Worm (Caenorhabditis elegans) whole organism, L1 larva: Measurements from ENCODE around the gene cyp-13A5.

Experiments
- C04F5.9 ChIP-seq: sonication (generic microtip); optimal IDR thresholded peaks from 2 replicates; lab custom pipeline; 2016; ENCODE audit warnings: missing genetic modification characterization, missing compliant biosample characterization
- C16A3.4 ChIP-seq: fragments of 150-350 bp; optimal IDR thresholded peaks from 2 replicates; lab custom pipeline; 2014; ENCODE audit warnings: missing biosample characterization, missing genetic modification characterization
- F16B12.6 ChIP-seq: fragments of 150-350 bp; optimal IDR thresholded peaks from 2 replicates; lab custom pipeline; 2014; ENCODE audit warnings: missing biosample characterization, missing genetic modification characterization
- Y116A8C.19 ChIP-seq: sonication (generic microtip); optimal IDR thresholded peaks from 2 replicates; lab custom pipeline; 2016; ENCODE audit warnings: missing compliant biosample characterization, missing genetic modification characterization, borderline replicate concordance
- aha-1 ChIP-seq: fragments of 150-350 bp; optimal IDR thresholded peaks from 2 replicates; lab custom pipeline; 2014; ENCODE audit warnings: missing biosample characterization, missing genetic modification characterization
- aly-2 ChIP-seq: fragments of 150-350 bp; optimal IDR thresholded peaks from 2 replicates; lab custom pipeline; 2014; ENCODE audit warnings: missing biosample characterization, missing genetic modification characterization
- ama-1 ChIP-seq: fragments of 150-350 bp; optimal IDR thresholded peaks from 2 replicates; lab custom pipeline; 2014
- blmp-1 ChIP-seq: fragments of 150-350 bp; optimal IDR thresholded peaks from 2 replicates; lab custom pipeline; 2014; ENCODE audit warnings: missing biosample characterization, missing genetic modification characterization
- ces-1 ChIP-seq: fragments of 150-350 bp; optimal IDR thresholded peaks from 2 replicates; lab custom pipeline; 2014; ENCODE audit warnings: missing biosample characterization, missing genetic modification reagents, missing genetic modification characterization
- efl-1 ChIP-seq, 4 experiments: fragments of 150-350 bp; optimal IDR thresholded peaks in 3 of 4; peaks in 1 of 4; 1 replicate in 1 of 4; 2 replicates in 3 of 4; lab custom pipeline; 2014; ENCODE audit warnings: missing biosample characterization in 2 of 4, missing genetic modification characterization in 2 of 4, missing genetic modification reagents in 2 of 4
- efl-3 ChIP-seq: fragments of 200-800 bp; sonication (Bioruptor generic); optimal IDR thresholded peaks from 2 replicates; lab custom pipeline; 2018; ENCODE audit warnings: mild to moderate bottlenecking, missing genetic modification characterization, missing compliant biosample characterization
- egl-27 ChIP-seq, 2 experiments: fragments of 150-350 bp in 1 of 2; sonication (generic microtip); optimal IDR thresholded peaks; 3 replicates each; lab custom pipeline; 2017 to 2018; ENCODE audit warnings: missing biosample characterization in 2 of 2, missing genetic modification characterization in 2 of 2, missing genetic modification reagents in 2 of 2
- elt-2 ChIP-seq: sonication (generic microtip); optimal IDR thresholded peaks from 2 replicates; lab custom pipeline; 2016; ENCODE audit warnings: missing genetic modification characterization, mild to moderate bottlenecking, inconsistent platforms, missing compliant biosample characterization, missing genetic modification reagents
- elt-3 ChIP-seq, 6 experiments: fragments of 150-350 bp in 1 of 6; sonication (generic microtip); optimal IDR thresholded peaks; 2 replicates each; lab custom pipeline; 2017 to 2018; ENCODE audit warnings: missing biosample characterization in 6 of 6, missing genetic modification characterization in 6 of 6, inconsistent platforms in 1 of 6
- ets-5 ChIP-seq: fragments of 200-800 bp; sonication (Bioruptor generic); IDR thresholded peaks from 2 replicates; pipeline ENCODE4 v1.3.6; 2022; ENCODE audit warnings: missing genetic modification characterization, missing compliant biosample characterization
- hlh-4 ChIP-seq: sonication (generic microtip); optimal IDR thresholded peaks from 2 replicates; lab custom pipeline; 2016; ENCODE audit warnings: mild to moderate bottlenecking, missing genetic modification characterization, missing compliant biosample characterization
- irx-1 ChIP-seq: sonication (generic microtip); optimal IDR thresholded peaks from 2 replicates; lab custom pipeline; 2016; ENCODE audit warnings: missing genetic modification characterization, missing compliant biosample characterization
- isw-1 ChIP-seq: fragments of 200-800 bp; sonication (Bioruptor generic); IDR thresholded peaks from 2 replicates; pipeline ENCODE4 v1.3.6; 2022; ENCODE audit warnings: missing genetic modification characterization, missing compliant biosample characterization
- jun-1 ChIP-seq: fragments of 150-350 bp; optimal IDR thresholded peaks from 2 replicates; lab custom pipeline; 2014; ENCODE audit warnings: missing biosample characterization, missing genetic modification reagents, missing genetic modification characterization
- lin-14 ChIP-seq: fragments of 200-800 bp; sonication (Bioruptor generic); optimal IDR thresholded peaks from 2 replicates; lab custom pipeline; 2018; ENCODE audit warnings: mild to moderate bottlenecking, missing genetic modification characterization, moderate library complexity, missing compliant biosample characterization
- lin-15B ChIP-seq: fragments of 150-350 bp; sonication (generic microtip); optimal IDR thresholded peaks from 3 replicates; lab custom pipeline; 2014; ENCODE audit warnings: missing biosample characterization, missing genetic modification characterization
- lin-39 ChIP-seq: fragments of 150-350 bp; optimal IDR thresholded peaks from 2 replicates; lab custom pipeline; 2014; ENCODE audit warnings: missing biosample characterization, missing genetic modification reagents, missing genetic modification characterization
- lir-3 ChIP-seq: sonication (generic microtip); optimal IDR thresholded peaks from 2 replicates; lab custom pipeline; 2016; ENCODE audit warnings: mild to moderate bottlenecking, missing genetic modification characterization, moderate library complexity, missing compliant biosample characterization; ENCODE audit not compliant: poor library complexity
- nhr-11 ChIP-seq: fragments of 150-350 bp; optimal IDR thresholded peaks from 2 replicates; lab custom pipeline; 2014; ENCODE audit warnings: missing biosample characterization, missing genetic modification characterization
- nhr-12 ChIP-seq: sonication (generic microtip); optimal IDR thresholded peaks from 2 replicates; lab custom pipeline; 2017; ENCODE audit warnings: missing biosample characterization, missing genetic modification characterization
- nhr-19 ChIP-seq: fragments of 200-800 bp; sonication (Bioruptor generic); conservative IDR thresholded peaks from 2 replicates; pipeline ENCODE4 v1.3.6; 2022; ENCODE audit warnings: missing genetic modification characterization, missing compliant biosample characterization
- nhr-47 ChIP-seq: sonication (generic microtip); optimal IDR thresholded peaks from 2 replicates; lab custom pipeline; 2016; ENCODE audit warnings: mild to moderate bottlenecking, missing genetic modification characterization, moderate library complexity, missing compliant biosample characterization
- nhr-77 ChIP-seq: fragments of 150-350 bp; optimal IDR thresholded peaks from 2 replicates; lab custom pipeline; 2014; ENCODE audit warnings: missing biosample characterization, missing genetic modification characterization
- pag-3 ChIP-seq: sonication (generic microtip); optimal IDR thresholded peaks from 2 replicates; lab custom pipeline; 2017; ENCODE audit warnings: missing genetic modification characterization, mild to moderate bottlenecking, missing compliant biosample characterization, antibody characterized with exemption, borderline replicate concordance; ENCODE audit not compliant: insufficient read depth
- pax-3 ChIP-seq: fragments of 200-800 bp; sonication (Bioruptor generic); optimal IDR thresholded peaks from 2 replicates; lab custom pipeline; 2018; ENCODE audit warnings: mild to moderate bottlenecking, missing genetic modification characterization, moderate library complexity, missing compliant biosample characterization
- rnt-1 ChIP-seq: sonication (generic microtip); optimal IDR thresholded peaks from 2 replicates; lab custom pipeline; 2016; ENCODE audit warnings: mild to moderate bottlenecking, missing genetic modification characterization, moderate library complexity, missing compliant biosample characterization
- skn-1 ChIP-seq: fragments of 150-350 bp; optimal IDR thresholded peaks from 2 replicates; lab custom pipeline; 2014; ENCODE audit warnings: missing biosample characterization, missing genetic modification characterization
- snpc-4 ChIP-seq: fragments of 150-350 bp; optimal IDR thresholded peaks from 2 replicates; lab custom pipeline; 2014; ENCODE audit warnings: missing biosample characterization, missing genetic modification characterization
- sox-4 ChIP-seq: sonication (generic microtip); optimal IDR thresholded peaks from 2 replicates; lab custom pipeline; 2016; ENCODE audit warnings: missing genetic modification characterization, missing compliant biosample characterization
- sup-37 ChIP-seq: fragments of 200-800 bp; sonication (Bioruptor generic); optimal IDR thresholded peaks from 2 replicates; lab custom pipeline; 2018; ENCODE audit warnings: mild to moderate bottlenecking, missing genetic modification characterization, missing compliant biosample characterization
- tbx-2 ChIP-seq: sonication (generic microtip); optimal IDR thresholded peaks from 2 replicates; lab custom pipeline; 2016; ENCODE audit warnings: missing genetic modification characterization, missing compliant biosample characterization
- tlp-1 ChIP-seq: fragments of 150-350 bp; optimal IDR thresholded peaks from 2 replicates; lab custom pipeline; 2014; ENCODE audit warnings: missing biosample characterization, missing genetic modification characterization
- unc-30 ChIP-seq: sonication (generic microtip); optimal IDR thresholded peaks from 2 replicates; lab custom pipeline; 2017; ENCODE audit warnings: missing biosample characterization, missing genetic modification characterization
- unc-86 ChIP-seq: sonication (generic microtip); optimal IDR thresholded peaks from 2 replicates; lab custom pipeline; 2016; ENCODE audit warnings: missing genetic modification characterization, missing compliant biosample characterization
- unc-98 ChIP-seq: fragments of 200-800 bp; sonication (Bioruptor generic); IDR thresholded peaks from 2 replicates; pipeline ENCODE4 v1.3.6; 2022; ENCODE audit warnings: missing genetic modification characterization, missing compliant biosample characterization
- xbp-1 ChIP-seq: sonication (generic microtip); optimal IDR thresholded peaks from 2 replicates; lab custom pipeline; 2016; ENCODE audit warnings: missing genetic modification characterization, missing compliant biosample characterization
- zag-1 ChIP-seq: fragments of 150-350 bp; optimal IDR thresholded peaks from 2 replicates; lab custom pipeline; 2014; ENCODE audit warnings: missing biosample characterization, missing genetic modification characterization
- zip-4 ChIP-seq: fragments of 200-800 bp; sonication (Bioruptor generic); optimal IDR thresholded peaks from 2 replicates; lab custom pipeline; 2018; ENCODE audit warnings: mild to moderate bottlenecking, missing genetic modification characterization, moderate library complexity, missing compliant biosample characterization

Gene cyp-13A5

ce11 chrII:9834921-9835320 lies 34.8 kb upstream of the cyp-13A5 start, which contains the start of gene arrd-5:
arrd-5 (plus strand) TSS chrII:9835221.
- TF ChIP-seq hlh-4 (no peak), C04F5.9 (tag; lab: Kevin White, UChicago) (no peak), pax-3 (tag; lab: Kevin White, UChicago) (no peak), unc-30 (tag; lab: Kevin White, UChicago) (no peak), aha-1 (tag; lab: Kevin White, UChicago) (no peak), tbx-2 (tag; lab: Kevin White, UChicago) (no peak), zag-1 (tag; lab: Kevin White, UChicago) (no peak), nhr-77 (tag; lab: Kevin White, UChicago) (no peak), lin-39 (tag; lab: Kevin White, UChicago) (no peak), ets-5 (no peak), lir-3 (tag; lab: Kevin White, UChicago) (no peak), elt-2 (no peak)

ce11 chrII:9833855-9834254 lies 33.7 kb upstream of the cyp-13A5 start, which contains the start of gene ZK938.3:
ZK938.3 (minus strand) TSS chrII:9833955.
- TF ChIP-seq C04F5.9 (tag; lab: Kevin White, UChicago) (no peak), Y116A8C.19 (tag; lab: Kevin White, UChicago) (no peak), ces-1 (no peak), aha-1 (tag; lab: Kevin White, UChicago) (no peak), unc-98 (no peak), jun-1 (no peak), elt-3 (tag; optimal IDR thresholded peaks at IDR 0.05; lab: Kevin White, UChicago) (no peak), egl-27 (tag; optimal IDR thresholded peaks at IDR 0.05; lab: Kevin White, UChicago) (no peak), ama-1 (lab: Kevin White, UChicago) (no peak), sox-4 (no peak), pag-3 (tag; lab: Kevin White, UChicago) (no peak), rnt-1 (no peak), snpc-4 (tag; lab: Kevin White, UChicago) (no peak)
- TF ChIP-seq, all 84 proteins: peak for 0

DNA sequence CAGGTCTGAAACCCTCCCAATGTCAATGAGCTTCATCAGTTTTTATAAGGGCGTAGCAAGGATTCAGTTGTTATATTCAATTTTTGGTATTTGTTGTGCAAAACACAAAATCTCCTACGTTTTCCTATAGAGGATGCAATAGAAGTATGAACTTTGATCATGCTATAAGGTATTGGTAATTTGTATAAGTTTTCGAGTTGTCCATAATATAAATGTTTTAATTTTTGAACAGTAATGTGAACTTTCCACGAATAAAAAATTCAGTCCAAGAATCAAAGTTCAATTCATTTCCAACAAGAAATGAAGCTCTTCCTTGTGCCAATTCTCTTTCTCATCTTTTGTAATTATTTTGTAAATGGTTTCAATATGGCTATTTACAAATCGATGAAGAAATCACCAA lies 30.9 kb upstream of the cyp-13A5 start, which contains the start of gene ZK938.12:
ZK938.12 (plus strand) TSS at position 301 of the 400 bp plus-strand sequence.
- TF ChIP-seq skn-1 (tag; lab: Kevin White, UChicago) (no peak), irx-1 (tag; lab: Kevin White, UChicago) (no peak), efl-3 (GFP tag; lab: Kevin White, UChicago) (no peak), zip-4 (no peak), nhr-12 (no peak), F16B12.6 (tag; lab: Kevin White, UChicago) (no peak), nhr-19 (no peak), nhr-11 (tag; lab: Kevin White, UChicago) (no peak), ets-5 (no peak), isw-1 (GFP tag; lab: Robert Waterston, UW) (no peak)

- no peak for TF ChIP-seq nhr-47
- no peak for TF ChIP-seq sup-37 (GFP tag; lab: Kevin White, UChicago)
- no peak for TF ChIP-seq efl-1 (optimal IDR thresholded peaks at IDR 0.05; lab: Kevin White, UChicago)
- peak in 1 of 2 experiments; percentile 25 for TF ChIP-seq efl-1 (GFP tag; optimal IDR thresholded peaks at IDR 0.05 in 1 of 2; lab: Kevin White, UChicago)
These were observed 28.9 kb upstream of the cyp-13A5 start, which contains the start of gene ZK938.1 for ce11 chrII:9829108-9829507. ZK938.1 (plus strand) TSS chrII:9829408.

DNA sequence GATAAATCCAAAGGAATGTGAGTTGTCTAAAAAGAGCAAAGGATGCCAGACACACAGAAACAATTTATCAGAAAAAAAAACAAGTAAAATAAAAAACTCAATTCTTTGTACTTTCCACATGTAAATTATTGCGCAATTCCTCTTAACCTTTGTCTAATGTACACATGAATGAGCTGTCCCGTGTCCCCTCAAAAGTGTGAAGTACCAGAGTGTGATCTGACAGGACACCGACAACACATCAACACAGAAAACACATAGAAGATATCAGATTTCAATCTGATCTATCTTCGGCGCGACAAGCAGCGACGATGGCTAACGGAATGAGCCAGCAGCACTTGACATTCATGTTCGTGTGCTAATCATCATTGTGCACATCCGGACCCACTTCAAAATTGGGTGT lies 28.3 kb upstream of the cyp-13A5 start:
- no peak for TF ChIP-seq ama-1 (lab: Kevin White, UChicago)
- TF ChIP-seq zag-1 (tag; lab: Kevin White, UChicago): no peak
- no peak for TF ChIP-seq tlp-1 (tag; lab: Kevin White, UChicago)
- no peak for TF ChIP-seq unc-86 (tag; lab: Kevin White, UChicago)
- no peak for TF ChIP-seq jun-1
- no peak for TF ChIP-seq lin-15B (tag; lab: Kevin White, UChicago)
- TF ChIP-seq aly-2: no peak
- no peak for TF ChIP-seq C16A3.4 (tag; lab: Kevin White, UChicago)
- no peak for TF ChIP-seq lin-14 (GFP tag; lab: Kevin White, UChicago)
- TF ChIP-seq elt-2: no peak
- TF ChIP-seq nhr-47: no peak
- TF ChIP-seq ces-1: no peak
- no peak for TF ChIP-seq elt-3 (tag; optimal IDR thresholded peaks at IDR 0.05; lab: Kevin White, UChicago)
- TF ChIP-seq xbp-1: no peak
- no peak for TF ChIP-seq blmp-1
- no peak for TF ChIP-seq efl-3 (GFP tag; lab: Kevin White, UChicago)
- TF ChIP-seq, all 84 proteins: peak for 0
